Worm (Caenorhabditis elegans) whole organism, dauer: ENCODE results near the gene sre-12.

ENCODE experiments used
- unc-62 ChIP-seq: sonication (generic microtip); optimal IDR thresholded peaks from 2 replicates; lab custom pipeline; 2017; ENCODE audit warnings: missing biosample characterization, missing genetic modification reagents, missing genetic modification characterization

The sre-12 gene

ce11 chrV:6989626-6990138 is 10.8 kb upstream of the sre-12 start, which contains the start of gene nhr-140:
TSS of gene nhr-140 (minus strand) at chrV:6989676.
- no peak for TF ChIP-seq unc-62 (GFP tag; lab: Kevin White, UChicago)

- TF ChIP-seq unc-62 (GFP tag; lab: Kevin White, UChicago), result no peak
Observed at ce11 chrV:6987673-6988072, 8.8 kb upstream of the sre-12 start, which contains the start of gene nhr-139. TSS of gene nhr-139 (minus strand) at chrV:6987773.

ce11 chrV:6985943-6986342 is 7.0 kb upstream of the sre-12 start, which contains the start of gene nhr-163:
TSS of gene nhr-163 (minus strand) at chrV:6986043.
- TF ChIP-seq unc-62 (GFP tag; lab: Kevin White, UChicago), result no peak

ce11 chrV:6982813-6983212 is 3.9 kb upstream of the sre-12 start, which contains the start of gene nhr-161:
TSS of gene nhr-161 (minus strand) at chrV:6982913.
- no peak for TF ChIP-seq unc-62 (GFP tag; lab: Kevin White, UChicago)

ce11 chrV:6976047-6976446 is 2.9 kb downstream of the sre-12 start, which contains the start of gene srx-16:
TSS of gene srx-16 (plus strand) at chrV:6976347.
- no peak for TF ChIP-seq unc-62 (GFP tag; lab: Kevin White, UChicago)

ce11 chrV:6971567-6971966 is 7.4 kb downstream of the sre-12 start, which contains the start of gene srx-59:
TSS of gene srx-59 (plus strand) at chrV:6971867.
- no peak for TF ChIP-seq unc-62 (GFP tag; lab: Kevin White, UChicago)

ce11 chrV:6969950-6970532 is 8.9 kb downstream of the sre-12 start, which contains the start of gene ptr-15:
TSS of gene ptr-15 (minus strand) at chrV:6970000.
- no peak for TF ChIP-seq unc-62 (GFP tag; lab: Kevin White, UChicago)

- no peak for TF ChIP-seq unc-62 (GFP tag; lab: Kevin White, UChicago)
Observed at ce11 chrV:6956237-6956636, 22.7 kb downstream of the sre-12 start, which contains the start of gene mec-1. TSS of gene mec-1 (plus strand) at chrV:6956537.

ce11 chrV:6953797-6954196 is 25.1 kb downstream of the sre-12 start, which contains the start of gene srg-31:
TSS of gene srg-31 (minus strand) at chrV:6953897.
- no peak for TF ChIP-seq unc-62 (GFP tag; lab: Kevin White, UChicago)

- no peak for TF ChIP-seq unc-62 (GFP tag; lab: Kevin White, UChicago)
Observed at ce11 chrV:6951306-6951705, 27.6 kb downstream of the sre-12 start, which contains the start of gene T07H8.11. TSS of gene T07H8.11 (minus strand) at chrV:6951406.

- TF ChIP-seq unc-62 (GFP tag; lab: Kevin White, UChicago), result no peak
Observed at ce11 chrV:6949770-6950169, 29.1 kb downstream of the sre-12 start, which contains the start of gene Y57E12B.11. TSS of gene Y57E12B.11 (minus strand) at chrV:6949870.

ce11 chrV:6948225-6948624 is 30.7 kb downstream of the sre-12 start, which contains the start of gene Y57E12B.1:
TSS of gene Y57E12B.1 (plus strand) at chrV:6948525.
- no peak for TF ChIP-seq unc-62 (GFP tag; lab: Kevin White, UChicago)

ce11 chrV:6947442-6947841 is 31.5 kb downstream of the sre-12 start, which contains the start of gene Y57E12B.4:
TSS of gene Y57E12B.4 (minus strand) at chrV:6947542.
- no peak for TF ChIP-seq unc-62 (GFP tag; lab: Kevin White, UChicago)

ce11 chrV:6935878-6936277 is 43.0 kb downstream of the sre-12 start, which contains the start of gene Y57E12B.10:
TSS of gene Y57E12B.10 (minus strand) at chrV:6935978.
- no peak for TF ChIP-seq unc-62 (GFP tag; lab: Kevin White, UChicago)

ce11 chrV:6934212-6934611 is 44.7 kb downstream of the sre-12 start, which contains the start of gene lipl-6:
TSS of gene lipl-6 (minus strand) at chrV:6934312.
- no peak for TF ChIP-seq unc-62 (GFP tag; lab: Kevin White, UChicago)

ce11 chrV:6930284-6930683 is 48.6 kb downstream of the sre-12 start:
- TF ChIP-seq unc-62 (GFP tag; lab: Kevin White, UChicago), result no peak
